Fruit fly (Drosophila melanogaster) whole organism, embryonic: Measurements from ENCODE around the gene Jhbp7.
A peak's percentile ranks its signal among the peaks of the same experiment; 100 is the strongest.

Experiments used
- Abd-B ChIP-seq: fragments of 200-800 bp; sonication (Bioruptor generic); optimal IDR thresholded peaks from 2 replicates; lab custom pipeline; 2018; ENCODE audit warnings: missing biosample characterization, mild to moderate bottlenecking, missing genetic modification characterization, moderate library complexity
- CG10267 ChIP-seq: fragments of 200-800 bp; sonication (Bioruptor generic); optimal IDR thresholded peaks from 2 replicates; lab custom pipeline; 2018; ENCODE audit warnings: missing biosample characterization, mild to moderate bottlenecking, missing genetic modification characterization, moderate library complexity
- CG13123 ChIP-seq: fragments of 200-800 bp; sonication (Bioruptor generic); optimal IDR thresholded peaks from 2 replicates; lab custom pipeline; 2016; ENCODE audit warnings: missing biosample characterization, missing genetic modification characterization
- CG1602 ChIP-seq: fragments of 200-800 bp; sonication (Bioruptor generic); optimal IDR thresholded peaks from 3 replicates; lab custom pipeline; 2016; ENCODE audit warnings: missing biosample characterization, missing genetic modification characterization
- CG1647 ChIP-seq: fragments of 200-800 bp; sonication (Bioruptor generic); optimal IDR thresholded peaks from 3 replicates; lab custom pipeline; 2016; ENCODE audit warnings: missing biosample characterization, missing genetic modification characterization
- CG17361 ChIP-seq: fragments of 200-800 bp; sonication (Bioruptor generic); IDR thresholded peaks from 3 replicates; pipeline ENCODE4 v1.3.6; 2022; ENCODE audit warnings: missing biosample characterization, missing genetic modification characterization
- CG17802 ChIP-seq: fragments of 200-800 bp; sonication (Bioruptor generic); optimal IDR thresholded peaks from 2 replicates; lab custom pipeline; 2018; ENCODE audit warnings: missing biosample characterization, mild to moderate bottlenecking, missing genetic modification characterization, moderate library complexity
- CG2120 ChIP-seq: fragments of 200-800 bp; sonication (Bioruptor generic); optimal IDR thresholded peaks from 3 replicates; lab custom pipeline; 2016; ENCODE audit warnings: missing biosample characterization, missing genetic modification characterization
- CG30431 ChIP-seq: fragments of 200-800 bp; sonication (Bioruptor generic); optimal IDR thresholded peaks from 2 replicates; lab custom pipeline; 2017; ENCODE audit warnings: missing biosample characterization, missing genetic modification characterization
- CG31441 ChIP-seq: fragments of 200-800 bp; sonication (Bioruptor generic); IDR thresholded peaks from 2 replicates; pipeline ENCODE4 v1.3.6; 2022; ENCODE audit warnings: missing biosample characterization, missing genetic modification characterization
- CG3838 ChIP-seq: fragments of 200-800 bp; sonication (Bioruptor generic); optimal IDR thresholded peaks from 3 replicates; lab custom pipeline; 2016; ENCODE audit warnings: missing biosample characterization, missing genetic modification characterization
- CG4424 ChIP-seq: fragments of 200-800 bp; sonication (Bioruptor generic); optimal IDR thresholded peaks from 3 replicates; lab custom pipeline; 2016; ENCODE audit warnings: missing biosample characterization, missing genetic modification characterization
- CG5245 ChIP-seq: fragments of 200-800 bp; sonication (Bioruptor generic); optimal IDR thresholded peaks from 3 replicates; lab custom pipeline; 2016; ENCODE audit warnings: missing biosample characterization, missing genetic modification characterization
- CG6689 ChIP-seq: fragments of 200-800 bp; sonication (Bioruptor generic); IDR thresholded peaks from 2 replicates; pipeline ENCODE4 v1.3.6; 2022; ENCODE audit warnings: missing biosample characterization, missing genetic modification characterization
- CG6791 ChIP-seq: fragments of 200-800 bp; sonication (Bioruptor generic); IDR thresholded peaks from 3 replicates; pipeline ENCODE4 v1.3.6; 2022; ENCODE audit warnings: missing biosample characterization, missing genetic modification characterization; ENCODE audit not compliant: partially characterized antibody
- CG7556 ChIP-seq: fragments of 200-800 bp; sonication (Bioruptor generic); optimal IDR thresholded peaks from 2 replicates; lab custom pipeline; 2017; ENCODE audit warnings: missing biosample characterization, mild to moderate bottlenecking, missing genetic modification characterization
- CG8944 ChIP-seq: fragments of 200-800 bp; sonication (Bioruptor generic); optimal IDR thresholded peaks from 3 replicates; lab custom pipeline; 2016; ENCODE audit warnings: missing biosample characterization, missing genetic modification characterization
- HLH3B ChIP-seq: fragments of 200-800 bp; sonication (Bioruptor generic); IDR thresholded peaks from 2 replicates; pipeline ENCODE4 v1.3.6; 2022; ENCODE audit warnings: missing biosample characterization, missing genetic modification characterization
- Hand ChIP-seq: fragments of 200-800 bp; sonication (Bioruptor generic); optimal IDR thresholded peaks from 2 replicates; lab custom pipeline; 2017; ENCODE audit warnings: mild to moderate bottlenecking, missing biosample characterization, missing genetic modification reagents, missing genetic modification characterization
- Hmx ChIP-seq: fragments of 200-800 bp; sonication (Bioruptor generic); optimal IDR thresholded peaks from 2 replicates; lab custom pipeline; 2016; ENCODE audit warnings: missing biosample characterization, missing genetic modification characterization
- Hr3 ChIP-seq: fragments of 200-800 bp; sonication (Bioruptor generic); optimal IDR thresholded peaks from 3 replicates; lab custom pipeline; 2016; ENCODE audit warnings: missing biosample characterization, missing genetic modification characterization
- NC2α ChIP-seq: fragments of 200-800 bp; sonication (Bioruptor generic); optimal IDR thresholded peaks from 2 replicates; lab custom pipeline; 2016; ENCODE audit warnings: missing biosample characterization, missing genetic modification characterization
- Oaz ChIP-seq: fragments of 200-800 bp; sonication (Bioruptor generic); IDR thresholded peaks from 2 replicates; pipeline ENCODE4 v1.3.6; 2022; ENCODE audit warnings: missing biosample characterization, missing genetic modification characterization
- Poxn ChIP-seq: fragments of 200-800 bp; sonication (Bioruptor generic); IDR thresholded peaks from 2 replicates; pipeline ENCODE4 v1.3.6; 2022; ENCODE audit warnings: missing biosample characterization, missing genetic modification characterization
- Ptx1 ChIP-seq: fragments of 200-800 bp; sonication (Bioruptor generic); IDR thresholded peaks from 2 replicates; pipeline ENCODE4 v1.3.6; 2022; ENCODE audit warnings: missing biosample characterization, missing genetic modification characterization
- Sox102F ChIP-seq: fragments of 200-800 bp; sonication (Bioruptor generic); optimal IDR thresholded peaks from 2 replicates; lab custom pipeline; 2018; ENCODE audit warnings: missing biosample characterization, mild to moderate bottlenecking, missing genetic modification characterization, moderate library complexity
- bab2 ChIP-seq: fragments of 200-800 bp; sonication (Bioruptor generic); optimal IDR thresholded peaks from 2 replicates; lab custom pipeline; 2016; ENCODE audit warnings: missing biosample characterization, missing genetic modification characterization
- bsh ChIP-seq, 2 experiments: fragments of 200-800 bp; sonication (Bioruptor generic); optimal IDR thresholded peaks; 2 replicates each; lab custom pipeline; 2017 to 2018; ENCODE audit warnings: mild to moderate bottlenecking in 2 of 2, missing biosample characterization in 2 of 2, missing genetic modification characterization in 2 of 2, moderate library complexity in 1 of 2
- cato ChIP-seq: fragments of 200-800 bp; sonication (Bioruptor generic); optimal IDR thresholded peaks from 2 replicates; lab custom pipeline; 2016; ENCODE audit warnings: missing biosample characterization, missing genetic modification characterization, borderline replicate concordance
- crc ChIP-seq: fragments of 200-800 bp; sonication (Bioruptor generic); optimal IDR thresholded peaks from 2 replicates; lab custom pipeline; 2016; ENCODE audit warnings: missing biosample characterization, missing genetic modification characterization
- eyg ChIP-seq: fragments of 200-800 bp; sonication (Bioruptor generic); optimal IDR thresholded peaks from 3 replicates; lab custom pipeline; 2016; ENCODE audit warnings: missing biosample characterization, missing genetic modification characterization
- hb ChIP-seq: fragments of 200-800 bp; sonication (Bioruptor generic); IDR thresholded peaks from 3 replicates; pipeline ENCODE4 v1.3.6; 2022; ENCODE audit warnings: missing biosample characterization, missing genetic modification characterization; ENCODE audit not compliant: partially characterized antibody
- hkb ChIP-seq, 2 experiments: fragments of 200-800 bp in 1 of 2; fragments of >200 bp in 1 of 2; sonication (Bioruptor generic) in 1 of 2; IDR thresholded peaks in 1 of 2; optimal IDR thresholded peaks in 1 of 2; 2 replicates each; pipeline versions ENCODE4 v1.3.6 to Lab custom; 2017 to 2022; ENCODE audit warnings: missing biosample characterization in 1 of 2, missing genetic modification characterization in 1 of 2
- jumu ChIP-seq: fragments of 200-800 bp; sonication (Bioruptor generic); optimal IDR thresholded peaks from 3 replicates; lab custom pipeline; 2016; ENCODE audit warnings: missing biosample characterization, missing genetic modification characterization
- kah ChIP-seq: fragments of 200-800 bp; sonication (Bioruptor generic); optimal IDR thresholded peaks from 2 replicates; lab custom pipeline; 2018; ENCODE audit warnings: missing biosample characterization, mild to moderate bottlenecking, missing genetic modification characterization
- knrl ChIP-seq: fragments of 200-800 bp; sonication (Bioruptor generic); IDR thresholded peaks from 3 replicates; pipeline ENCODE4 v1.3.6; 2022; ENCODE audit warnings: missing biosample characterization, missing genetic modification characterization; ENCODE audit not compliant: partially characterized antibody
- lbe ChIP-seq: fragments of 200-800 bp; sonication (Bioruptor generic); optimal IDR thresholded peaks from 2 replicates; lab custom pipeline; 2016; ENCODE audit warnings: missing biosample characterization, mild to moderate bottlenecking, missing genetic modification characterization
- lmd ChIP-seq: fragments of 200-800 bp; sonication (Bioruptor generic); IDR thresholded peaks from 2 replicates; pipeline ENCODE4 v1.3.6; 2022; ENCODE audit warnings: missing biosample characterization, missing genetic modification characterization
- mirr ChIP-seq: fragments of 200-800 bp; sonication (Bioruptor generic); optimal IDR thresholded peaks from 3 replicates; lab custom pipeline; 2018; ENCODE audit warnings: missing biosample characterization, mild to moderate bottlenecking, missing genetic modification characterization
- mld ChIP-seq: fragments of 200-800 bp; sonication (Bioruptor generic); IDR thresholded peaks from 3 replicates; pipeline ENCODE4 v1.3.6; 2022; ENCODE audit warnings: missing biosample characterization, missing genetic modification characterization; ENCODE audit not compliant: partially characterized antibody
- p53 ChIP-seq: fragments of 200-800 bp; sonication (Bioruptor generic); optimal IDR thresholded peaks from 2 replicates; lab custom pipeline; 2016; ENCODE audit warnings: missing biosample characterization, missing genetic modification characterization
- pfk ChIP-seq: fragments of 200-800 bp; sonication (Bioruptor generic); optimal IDR thresholded peaks from 2 replicates; lab custom pipeline; 2018; ENCODE audit warnings: missing biosample characterization, mild to moderate bottlenecking, missing genetic modification characterization, moderate library complexity
- pita ChIP-seq: fragments of 200-800 bp; sonication (Bioruptor generic); optimal IDR thresholded peaks from 2 replicates; lab custom pipeline; 2017; ENCODE audit warnings: missing biosample characterization, mild to moderate bottlenecking, missing genetic modification characterization
- ranshi ChIP-seq: fragments of 200-800 bp; sonication (Bioruptor generic); IDR thresholded peaks from 2 replicates; pipeline ENCODE4 v1.3.6; 2022; ENCODE audit warnings: missing biosample characterization, missing genetic modification characterization
- schlank ChIP-seq: fragments of 200-800 bp; sonication (Bioruptor generic); optimal IDR thresholded peaks from 2 replicates; lab custom pipeline; 2018; ENCODE audit warnings: missing biosample characterization, mild to moderate bottlenecking, missing genetic modification characterization
- shn ChIP-seq: fragments of 200-800 bp; sonication (Bioruptor generic); optimal IDR thresholded peaks from 3 replicates; lab custom pipeline; 2016; ENCODE audit warnings: missing biosample characterization, missing genetic modification characterization
- ttk ChIP-seq: fragments of 200-800 bp; sonication (Bioruptor generic); IDR thresholded peaks from 2 replicates; pipeline ENCODE4 v2.1.2; 2022; ENCODE audit warnings: missing biosample characterization, missing genetic modification characterization
- tup ChIP-seq: fragments of 200-800 bp; sonication (Bioruptor generic); optimal IDR thresholded peaks from 2 replicates; lab custom pipeline; 2016; ENCODE audit warnings: missing biosample characterization, mild to moderate bottlenecking, missing genetic modification characterization, moderate library complexity
- unc-4 ChIP-seq: fragments of 200-800 bp; sonication (Bioruptor generic); IDR thresholded peaks from 2 replicates; pipeline ENCODE4 v1.3.6; 2022; ENCODE audit warnings: missing biosample characterization, missing genetic modification characterization; ENCODE audit not compliant: partially characterized antibody
- wdn ChIP-seq: fragments of 200-800 bp; sonication (Bioruptor generic); IDR thresholded peaks from 2 replicates; pipeline ENCODE4 v1.3.6; 2022; ENCODE audit warnings: missing biosample characterization, missing genetic modification characterization
- zf30C ChIP-seq: fragments of 200-800 bp; sonication (Bioruptor generic); optimal IDR thresholded peaks from 3 replicates; lab custom pipeline; 2018; ENCODE audit warnings: missing biosample characterization, mild to moderate bottlenecking, missing genetic modification characterization

Jhbp7 gene

dm6 chr3R:25215123-25215522 lies 22.3 kb upstream of the Jhbp7 start, which contains the start of gene Saysd1 (continued):
- TF ChIP-seq hkb (optimal IDR thresholded peaks at IDR 0.05; lab: Kevin White, UChicago) (no peak), hkb (GFP tag; IDR thresholded peaks at IDR 0.05; lab: Robert Waterston, UW) (no peak; the same call in 1 of the 2 replicates), ttk (GFP tag; lab: Robert Waterston, UW) (no peak), mld (GFP tag; lab: Robert Waterston, UW) (peak; percentile 78; the same call in 2 of the 3 replicates), CG4424 (GFP tag; lab: Kevin White, UChicago) (peak; percentile 41), CG6689 (GFP tag; lab: Robert Waterston, UW) (0 out of 2 replicates have a peak, but pooled peaks have one; percentile 21), schlank (tag; lab: Kevin White, UChicago) (no peak), Poxn (GFP tag; lab: Robert Waterston, UW) (no peak), CG17361 (GFP tag; lab: Robert Waterston, UW) (0 out of 3 replicates have a peak, but pooled peaks have one; percentile 39), tup (GFP tag; lab: Kevin White, UChicago) (no peak), pita (GFP tag; lab: Kevin White, UChicago) (no peak), unc-4 (GFP tag; lab: Robert Waterston, UW) (peak; percentile 83), kah (GFP tag; lab: Kevin White, UChicago) (no peak), cato (GFP tag; lab: Kevin White, UChicago) (no peak), shn (GFP tag; lab: Kevin White, UChicago) (no peak), p53 (GFP tag; lab: Kevin White, UChicago) (no peak), lbe (GFP tag; lab: Kevin White, UChicago) (peak; percentile 26), CG7556 (GFP tag; lab: Kevin White, UChicago) (no peak), Sox102F (GFP tag; lab: Kevin White, UChicago) (no peak), CG17802 (tag; lab: Kevin White, UChicago) (no peak), knrl (GFP tag; lab: Robert Waterston, UW) (peak; percentile 81), bsh (GFP tag; optimal IDR thresholded peaks at IDR 0.05; lab: Kevin White, UChicago) (no peak), CG30431 (GFP tag; lab: Kevin White, UChicago) (no peak), eyg (GFP tag; lab: Kevin White, UChicago) (no peak), CG13123 (no peak), jumu (GFP tag; lab: Kevin White, UChicago) (peak; percentile 16), CG6791 (GFP tag; lab: Robert Waterston, UW) (peak; percentile 92), CG8944 (GFP tag; lab: Kevin White, UChicago) (no peak), Hr3 (GFP tag; lab: Kevin White, UChicago) (no peak), CG3838 (GFP tag; lab: Kevin White, UChicago) (no peak), crc (GFP tag; lab: Kevin White, UChicago) (no peak), Hmx (GFP tag; lab: Kevin White, UChicago) (peak; percentile 10), wdn (GFP tag; lab: Robert Waterston, UW) (no peak), CG31441 (GFP tag; lab: Robert Waterston, UW) (peak; percentile 21; the same call in 1 of the 2 replicates), CG2120 (peak; percentile 6), Oaz (GFP tag; lab: Robert Waterston, UW) (no peak), CG1647 (GFP tag; lab: Kevin White, UChicago) (no peak), mirr (GFP tag; lab: Kevin White, UChicago) (no peak), CG5245 (GFP tag; lab: Kevin White, UChicago) (no peak), zf30C (no peak), CG10267 (tag; lab: Kevin White, UChicago) (peak; percentile 16), lmd (GFP tag; lab: Robert Waterston, UW) (peak; percentile 50; the same call in 1 of the 2 replicates), HLH3B (GFP tag; lab: Robert Waterston, UW) (no peak), ranshi (GFP tag; lab: Robert Waterston, UW) (no peak), Abd-B (GFP tag; lab: Kevin White, UChicago) (no peak), CG1602 (no peak), Ptx1 (GFP tag; lab: Robert Waterston, UW) (peak; percentile 66), hb (GFP tag; lab: Robert Waterston, UW) (peak; percentile 85), NC2α (GFP tag; lab: Kevin White, UChicago) (no peak), pfk (GFP tag; lab: Kevin White, UChicago) (no peak), Hand (GFP tag; lab: Kevin White, UChicago) (no peak), bab2 (GFP tag; lab: Kevin White, UChicago) (no peak)
